Worm (Caenorhabditis elegans) whole organism, L4 larva: ENCODE results near the gene T26G10.3.

ENCODE experiments used
- daf-12 ChIP-seq: fragments of 150-350 bp; optimal IDR thresholded peaks from 2 replicates; lab custom pipeline; 2014; ENCODE audit warnings: missing biosample characterization, missing genetic modification reagents, missing genetic modification characterization
- daf-16 ChIP-seq, 3 experiments: sonication (generic microtip); optimal IDR thresholded peaks; 2 replicates each; lab custom pipeline; 2016 to 2017; ENCODE audit warnings: missing genetic modification characterization in 3 of 3, missing genetic modification reagents in 3 of 3, mild to moderate bottlenecking in 2 of 3, missing compliant biosample characterization in 2 of 3, missing biosample characterization in 1 of 3, moderate library complexity in 1 of 3
- fos-1 ChIP-seq: fragments of 150-350 bp; optimal IDR thresholded peaks from 2 replicates; lab custom pipeline; 2014; ENCODE audit warnings: missing biosample characterization, missing genetic modification characterization
- lin-39 ChIP-seq: fragments of 150-350 bp; optimal IDR thresholded peaks from 2 replicates; lab custom pipeline; 2014; ENCODE audit warnings: missing biosample characterization, missing genetic modification reagents, missing genetic modification characterization
- madf-5 ChIP-seq, 2 experiments: fragments of 200-800 bp; sonication (Bioruptor generic); IDR thresholded peaks; 2 replicates each; pipeline ENCODE4 v1.3.6; 2022; ENCODE audit warnings: missing compliant biosample characterization in 2 of 2, missing genetic modification characterization in 2 of 2
- nhr-10 ChIP-seq: fragments of 150-350 bp; optimal IDR thresholded peaks from 2 replicates; lab custom pipeline; 2014; ENCODE audit warnings: missing biosample characterization, missing genetic modification characterization
- nhr-11 ChIP-seq: fragments of 150-350 bp; optimal IDR thresholded peaks from 2 replicates; lab custom pipeline; 2014; ENCODE audit warnings: missing biosample characterization, missing genetic modification characterization
- nhr-25 ChIP-seq: sonication (generic microtip); optimal IDR thresholded peaks from 2 replicates; lab custom pipeline; 2017; ENCODE audit warnings: missing genetic modification characterization, mild to moderate bottlenecking, missing compliant biosample characterization, antibody characterized with exemption, moderate library complexity, borderline replicate concordance; ENCODE audit not compliant: insufficient read depth
- pqm-1 ChIP-seq: sonication (generic microtip); optimal IDR thresholded peaks from 2 replicates; lab custom pipeline; 2017; ENCODE audit warnings: missing biosample characterization, missing genetic modification characterization
- unc-62 ChIP-seq, 3 experiments: fragments of 150-350 bp in 1 of 3; sonication (generic microtip); optimal IDR thresholded peaks in 2 of 3; peaks in 1 of 3; 1 replicate in 1 of 3; 2 replicates in 2 of 3; lab custom pipeline; 2014 to 2017; ENCODE audit warnings: missing biosample characterization in 3 of 3, missing genetic modification characterization in 3 of 3, missing genetic modification reagents in 3 of 3, missing genotype in 1 of 3
- ztf-11 ChIP-seq: fragments of 150-350 bp; optimal IDR thresholded peaks from 2 replicates; lab custom pipeline; 2014; ENCODE audit warnings: missing biosample characterization, missing genetic modification characterization

- TF ChIP-seq lin-39 (tag; lab: Kevin White, UChicago) (no peak), nhr-11 (tag; lab: Kevin White, UChicago) (no peak), daf-16 (GFP tag; optimal IDR thresholded peaks at IDR 0.05; lab: Kevin White, UChicago) (no peak), daf-16 (tag; optimal IDR thresholded peaks at IDR 0.05; lab: Kevin White, UChicago) (no peak), nhr-10 (tag; lab: Kevin White, UChicago) (no peak), fos-1 (tag; lab: Kevin White, UChicago) (no peak), madf-5 (GFP tag; IDR thresholded peaks at IDR 0.05; lab: Robert Waterston, UW) (no peak), unc-62 (GFP tag; optimal IDR thresholded peaks at IDR 0.05 in 1 of 2; lab: Kevin White, UChicago) (no peak), unc-62 (tag; optimal IDR thresholded peaks at IDR 0.05; lab: Kevin White, UChicago) (no peak), ztf-11 (tag; lab: Kevin White, UChicago) (no peak), daf-12 (tag; lab: Kevin White, UChicago) (no peak), pqm-1 (no peak), nhr-25 (tag; lab: Kevin White, UChicago) (no peak)
Observed at ce11 chrIII:9385543-9385942, 27.7 kb downstream of the T26G10.3 start, which contains the start of gene C38C10.3.
